Worm (Caenorhabditis elegans) whole organism, L4 larva: ENCODE results near the gene ttr-38.

ENCODE experiments used
- aha-1 ChIP-seq: fragments of 150-350 bp; peaks from one replicate; lab custom pipeline; 2014; ENCODE audit warnings: missing biosample characterization, missing genetic modification characterization
- lim-7 ChIP-seq: fragments of 200-800 bp; sonication (Bioruptor generic); IDR thresholded peaks from 2 replicates; pipeline ENCODE4 v1.3.6; 2022; ENCODE audit warnings: missing genetic modification characterization, missing compliant biosample characterization
- vab-7 ChIP-seq: fragments of 200-800 bp; sonication (Bioruptor generic); IDR thresholded peaks from 2 replicates; pipeline ENCODE4 v1.3.6; 2022; ENCODE audit warnings: missing genetic modification reagents, missing genetic modification characterization, missing compliant biosample characterization

- no peak for TF ChIP-seq lim-7 (GFP tag; lab: Robert Waterston, UW)
- TF ChIP-seq aha-1 (tag; lab: Kevin White, UChicago): no peak
- no peak for TF ChIP-seq vab-7
Measured at ce11 chrX:9283026-9283425, 31.3 kb downstream of the ttr-38 start, which contains the start of gene B0416.11.
